Worm (Caenorhabditis elegans) whole organism, early embryonic: Measurements from ENCODE around the gene timm-17B.1.
A peak's percentile ranks its signal among the peaks of the same experiment; 100 is the strongest.

Experiments
- B0310.2 ChIP-seq: sonication (generic microtip); optimal IDR thresholded peaks from 2 replicates; lab custom pipeline; 2016; ENCODE audit warnings: mild to moderate bottlenecking, missing genetic modification characterization, missing compliant biosample characterization
- F13C5.2 ChIP-seq: sonication (generic microtip); optimal IDR thresholded peaks from 2 replicates; lab custom pipeline; 2017; ENCODE audit warnings: mild to moderate bottlenecking, missing genetic modification characterization, inconsistent platforms, missing compliant biosample characterization
- aly-1 ChIP-seq: sonication (generic microtip); optimal IDR thresholded peaks from 2 replicates; lab custom pipeline; 2016; ENCODE audit warnings: missing genetic modification characterization, missing compliant biosample characterization
- ama-1 ChIP-seq: fragments of 150-350 bp; optimal IDR thresholded peaks from 2 replicates; lab custom pipeline; 2014
- ceh-13 ChIP-seq: fragments of 200-800 bp; sonication (Bioruptor generic); optimal IDR thresholded peaks from 2 replicates; lab custom pipeline; 2018; ENCODE audit warnings: mild to moderate bottlenecking, missing genetic modification characterization, missing compliant biosample characterization
- ceh-36 ChIP-seq: sonication (generic microtip); optimal IDR thresholded peaks from 2 replicates; lab custom pipeline; 2016; ENCODE audit warnings: missing genetic modification characterization, inconsistent platforms, missing compliant biosample characterization
- ets-7 ChIP-seq: sonication (generic microtip); optimal IDR thresholded peaks from 2 replicates; lab custom pipeline; 2016; ENCODE audit warnings: missing genotype, missing genetic modification characterization, missing compliant biosample characterization
- flt-1 ChIP-seq: fragments of 200-800 bp; sonication (Bioruptor generic); IDR thresholded peaks from 2 replicates; pipeline ENCODE4 v1.3.6; 2022; ENCODE audit warnings: missing genetic modification characterization, missing compliant biosample characterization
- hmbx-1 ChIP-seq: sonication (generic microtip); optimal IDR thresholded peaks from 2 replicates; lab custom pipeline; 2016; ENCODE audit warnings: mild to moderate bottlenecking, missing genetic modification characterization, missing compliant biosample characterization
- hmg-4 ChIP-seq: fragments of 200-800 bp; sonication (Bioruptor generic); optimal IDR thresholded peaks from 2 replicates; lab custom pipeline; 2018; ENCODE audit warnings: mild to moderate bottlenecking, missing genetic modification characterization, missing compliant biosample characterization
- hnd-1 ChIP-seq: sonication (generic microtip); optimal IDR thresholded peaks from 2 replicates; lab custom pipeline; 2016; ENCODE audit warnings: missing genetic modification characterization, missing compliant biosample characterization
- pes-1 ChIP-seq: fragments of 200-800 bp; sonication (Bioruptor generic); IDR thresholded peaks from 2 replicates; pipeline ENCODE4 v1.3.6; 2022; ENCODE audit warnings: missing genetic modification reagents, missing genetic modification characterization, missing compliant biosample characterization
- scrt-1 ChIP-seq: fragments of 200-800 bp; sonication (Bioruptor generic); IDR thresholded peaks from 2 replicates; pipeline ENCODE4 v1.3.6; 2022; ENCODE audit warnings: missing genetic modification characterization, missing compliant biosample characterization
- sea-1 ChIP-seq: fragments of 200-800 bp; sonication (Bioruptor generic); conservative IDR thresholded peaks from 2 replicates; pipeline ENCODE4 v1.3.6; 2022; ENCODE audit warnings: missing genetic modification characterization, missing compliant biosample characterization
- tbx-11 ChIP-seq: fragments of 200-800 bp; sonication (Bioruptor generic); IDR thresholded peaks from 2 replicates; pipeline ENCODE4 v1.3.6; 2022; ENCODE audit warnings: missing genetic modification characterization, missing compliant biosample characterization
- tbx-37 ChIP-seq: fragments of 200-800 bp; sonication (Bioruptor generic); conservative IDR thresholded peaks from 2 replicates; pipeline ENCODE4 v1.3.6; 2022; ENCODE audit warnings: missing genetic modification reagents, missing genetic modification characterization, missing compliant biosample characterization
- tra-4 ChIP-seq: sonication (generic microtip); optimal IDR thresholded peaks from 2 replicates; lab custom pipeline; 2017; ENCODE audit warnings: missing genetic modification characterization, missing compliant biosample characterization

Gene timm-17B.1

ce11 chrIV:4745422-4745821, at the start of gene timm-17B.1:
timm-17B.1 (minus strand) TSS chrIV:4745492.
- TF ChIP-seq tbx-11 (GFP tag; lab: Robert Waterston, UW) = no peak
- peak; percentile 34 for TF ChIP-seq F13C5.2 (tag; lab: Kevin White, UChicago)
- no peak for TF ChIP-seq ets-7 (tag; lab: Kevin White, UChicago)
- no peak for TF ChIP-seq hmg-4 (GFP tag; lab: Kevin White, UChicago)
- no peak for TF ChIP-seq hmbx-1 (tag; lab: Kevin White, UChicago)
- TF ChIP-seq scrt-1 (GFP tag; lab: Robert Waterston, UW) = no peak
- no peak for TF ChIP-seq hnd-1 (tag; lab: Kevin White, UChicago)
- TF ChIP-seq tbx-37 (GFP tag; lab: Robert Waterston, UW) = no peak
- TF ChIP-seq aly-1 = no peak
- no peak for TF ChIP-seq B0310.2 (tag; lab: Kevin White, UChicago)
- no peak for TF ChIP-seq tra-4
- TF ChIP-seq flt-1 (GFP tag; lab: Robert Waterston, UW) = no peak
- TF ChIP-seq ceh-36 (tag; lab: Kevin White, UChicago) = no peak
- TF ChIP-seq ama-1 = no peak
- no peak for TF ChIP-seq sea-1 (GFP tag; lab: Robert Waterston, UW)
- TF ChIP-seq ceh-13 (GFP tag; lab: Kevin White, UChicago) = no peak
- TF ChIP-seq pes-1 (GFP tag; lab: Robert Waterston, UW) = 0 out of 2 replicates have a peak, but pooled peaks have one; percentile 34

ce11 chrIV:4789445-4789844, 44.2 kb upstream of the timm-17B.1 start, which contains the start of gene R11E3.1:
R11E3.1 (plus strand) TSS chrIV:4789745.
- TF ChIP-seq ceh-36 (tag; lab: Kevin White, UChicago) = no peak
- no peak for TF ChIP-seq hnd-1 (tag; lab: Kevin White, UChicago)

DNA sequence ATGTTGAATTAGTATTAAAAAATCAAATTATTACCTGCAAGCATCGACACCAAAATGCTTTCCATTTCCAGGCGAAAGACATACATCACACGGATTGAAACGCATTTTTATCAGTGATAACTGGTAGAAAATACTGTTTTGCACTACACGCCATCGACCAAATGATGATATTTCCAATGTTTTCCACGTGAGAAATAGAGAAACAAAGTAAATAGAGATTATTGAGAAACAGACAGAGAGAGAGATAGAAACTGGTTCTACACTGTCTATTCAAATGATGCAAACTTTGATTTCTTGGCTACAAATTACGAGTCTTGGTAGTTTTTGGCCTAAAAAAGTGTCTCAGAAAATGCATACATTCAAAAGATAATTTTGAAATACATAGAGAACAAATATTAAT, 43.0 kb upstream of the timm-17B.1 start, which contains the start of gene nhr-104:
TSS of gene nhr-104 (minus strand) at position 361 of the 400 bp plus-strand sequence.
- TF ChIP-seq scrt-1 (GFP tag; lab: Robert Waterston, UW) = no peak
- TF ChIP-seq hmbx-1 (tag; lab: Kevin White, UChicago) = no peak
- no peak for TF ChIP-seq flt-1 (GFP tag; lab: Robert Waterston, UW)
- TF ChIP-seq tbx-37 (GFP tag; lab: Robert Waterston, UW) = no peak
- TF ChIP-seq B0310.2 (tag; lab: Kevin White, UChicago) = no peak
- TF ChIP-seq hmg-4 (GFP tag; lab: Kevin White, UChicago) = no peak
- TF ChIP-seq ceh-13 (GFP tag; lab: Kevin White, UChicago) = no peak
- TF ChIP-seq tbx-11 (GFP tag; lab: Robert Waterston, UW) = no peak
- no peak for TF ChIP-seq ceh-36 (tag; lab: Kevin White, UChicago)
- TF ChIP-seq ets-7 (tag; lab: Kevin White, UChicago) = no peak
- no peak for TF ChIP-seq tra-4

DNA sequence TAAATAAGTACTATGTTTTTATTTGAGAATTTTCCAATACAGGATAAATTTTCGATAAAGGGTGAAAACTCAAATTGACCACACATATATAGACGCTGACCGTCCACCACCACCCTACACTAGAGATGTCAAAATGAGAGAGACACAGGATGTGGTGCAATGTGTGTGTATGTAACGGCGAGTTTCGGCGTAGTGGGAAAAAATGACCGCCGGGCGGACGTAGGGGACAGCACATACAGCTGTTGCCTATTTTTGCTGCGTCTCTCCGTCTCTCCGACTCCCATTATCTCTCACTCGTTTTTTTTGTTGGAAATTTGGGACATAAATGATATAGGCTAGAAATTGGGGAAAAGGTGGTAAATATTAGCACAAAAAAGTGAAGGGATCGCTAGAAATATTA, 35.8 kb upstream of the timm-17B.1 start:
- TF ChIP-seq F13C5.2 (tag; lab: Kevin White, UChicago) (peak; percentile 18), sea-1 (GFP tag; lab: Robert Waterston, UW) (no peak), scrt-1 (GFP tag; lab: Robert Waterston, UW) (no peak), hmg-4 (GFP tag; lab: Kevin White, UChicago) (peak; percentile 55)

DNA sequence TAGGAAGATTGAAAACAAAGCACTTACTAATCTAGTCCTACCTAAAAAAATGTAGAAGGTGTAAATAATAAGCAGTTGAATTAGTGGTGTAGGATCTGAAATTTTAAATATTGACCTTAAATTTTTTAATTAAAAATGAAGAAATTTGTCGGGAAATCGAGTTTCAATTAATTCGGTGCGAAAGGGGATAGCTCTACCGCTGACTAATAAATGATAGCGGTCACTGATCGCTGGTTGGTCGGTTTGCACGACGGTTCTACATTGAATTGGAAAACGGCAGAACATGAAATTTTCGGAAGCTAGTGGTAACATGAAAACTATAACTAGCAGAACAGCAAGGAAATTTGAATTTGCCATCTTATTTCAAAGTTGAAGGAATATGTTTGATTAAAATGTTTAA, 34.8 kb upstream of the timm-17B.1 start, which contains the start of gene set-15:
TSS of gene set-15 (minus strand) at position 101 of the 400 bp plus-strand sequence.
- TF ChIP-seq pes-1 (GFP tag; lab: Robert Waterston, UW) (no peak), ceh-13 (GFP tag; lab: Kevin White, UChicago) (no peak), hnd-1 (tag; lab: Kevin White, UChicago) (no peak), tbx-11 (GFP tag; lab: Robert Waterston, UW) (no peak), hmbx-1 (tag; lab: Kevin White, UChicago) (no peak), B0310.2 (tag; lab: Kevin White, UChicago) (no peak), tbx-37 (GFP tag; lab: Robert Waterston, UW) (no peak), aly-1 (no peak), ama-1 (no peak), flt-1 (GFP tag; lab: Robert Waterston, UW) (no peak), ceh-36 (tag; lab: Kevin White, UChicago) (no peak), F13C5.2 (tag; lab: Kevin White, UChicago) (no peak), scrt-1 (GFP tag; lab: Robert Waterston, UW) (no peak), ets-7 (tag; lab: Kevin White, UChicago) (no peak), hmg-4 (GFP tag; lab: Kevin White, UChicago) (no peak), sea-1 (GFP tag; lab: Robert Waterston, UW) (no peak), tra-4 (no peak)

DNA sequence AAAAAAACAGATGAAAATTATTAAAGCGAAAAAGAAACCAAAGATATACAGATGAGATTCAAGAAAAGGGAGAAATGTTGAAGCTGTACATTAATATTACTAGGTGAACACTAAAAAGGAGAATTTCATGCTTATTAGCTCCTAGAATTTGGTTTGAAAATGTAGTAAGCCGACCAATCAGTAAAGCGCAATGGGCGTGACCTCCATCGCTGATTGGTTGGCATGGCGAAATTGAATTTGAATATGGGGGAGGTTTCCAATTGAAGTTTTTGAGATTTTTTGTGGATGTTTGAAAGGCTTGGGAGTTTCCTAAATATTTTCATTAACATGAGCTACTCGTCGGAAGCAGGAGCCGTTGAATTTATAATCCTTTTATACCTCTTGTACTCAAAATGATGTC, 31.2 kb upstream of the timm-17B.1 start:
- no peak for TF ChIP-seq scrt-1 (GFP tag; lab: Robert Waterston, UW)
- no peak for TF ChIP-seq hmbx-1 (tag; lab: Kevin White, UChicago)
- no peak for TF ChIP-seq ceh-13 (GFP tag; lab: Kevin White, UChicago)
- TF ChIP-seq B0310.2 (tag; lab: Kevin White, UChicago) = no peak
- TF ChIP-seq ets-7 (tag; lab: Kevin White, UChicago) = no peak
- no peak for TF ChIP-seq ceh-36 (tag; lab: Kevin White, UChicago)
- no peak for TF ChIP-seq sea-1 (GFP tag; lab: Robert Waterston, UW)
- TF ChIP-seq F13C5.2 (tag; lab: Kevin White, UChicago) = no peak
- no peak for TF ChIP-seq hmg-4 (GFP tag; lab: Kevin White, UChicago)
- TF ChIP-seq pes-1 (GFP tag; lab: Robert Waterston, UW) = no peak
- TF ChIP-seq tbx-37 (GFP tag; lab: Robert Waterston, UW) = no peak
- TF ChIP-seq flt-1 (GFP tag; lab: Robert Waterston, UW) = no peak
- TF ChIP-seq ama-1 = no peak
- no peak for TF ChIP-seq aly-1
- no peak for TF ChIP-seq tbx-11 (GFP tag; lab: Robert Waterston, UW)
- TF ChIP-seq hnd-1 (tag; lab: Kevin White, UChicago) = no peak
- no peak for TF ChIP-seq tra-4

ce11 chrIV:4776001-4776400, 30.7 kb upstream of the timm-17B.1 start, which contains the start of gene R11E3.19:
R11E3.19 (minus strand) TSS chrIV:4776101.
- TF ChIP-seq B0310.2 (tag; lab: Kevin White, UChicago) (no peak), hmbx-1 (tag; lab: Kevin White, UChicago) (no peak), hmg-4 (GFP tag; lab: Kevin White, UChicago) (no peak)
